Worm (Caenorhabditis elegans) whole organism, early embryonic: ENCODE results near the gene rga-4.

Experiments
- F13C5.2 ChIP-seq: sonication (generic microtip); optimal IDR thresholded peaks from 2 replicates; lab custom pipeline; 2017; ENCODE audit warnings: mild to moderate bottlenecking, missing genetic modification characterization, inconsistent platforms, missing compliant biosample characterization
- aly-1 ChIP-seq: sonication (generic microtip); optimal IDR thresholded peaks from 2 replicates; lab custom pipeline; 2016; ENCODE audit warnings: missing genetic modification characterization, missing compliant biosample characterization
- ama-1 ChIP-seq: fragments of 150-350 bp; optimal IDR thresholded peaks from 2 replicates; lab custom pipeline; 2014
- ceh-13 ChIP-seq: fragments of 200-800 bp; sonication (Bioruptor generic); optimal IDR thresholded peaks from 2 replicates; lab custom pipeline; 2018; ENCODE audit warnings: mild to moderate bottlenecking, missing genetic modification characterization, missing compliant biosample characterization
- ceh-36 ChIP-seq: sonication (generic microtip); optimal IDR thresholded peaks from 2 replicates; lab custom pipeline; 2016; ENCODE audit warnings: missing genetic modification characterization, inconsistent platforms, missing compliant biosample characterization
- flt-1 ChIP-seq: fragments of 200-800 bp; sonication (Bioruptor generic); IDR thresholded peaks from 2 replicates; pipeline ENCODE4 v1.3.6; 2022; ENCODE audit warnings: missing genetic modification characterization, missing compliant biosample characterization
- hmg-4 ChIP-seq: fragments of 200-800 bp; sonication (Bioruptor generic); optimal IDR thresholded peaks from 2 replicates; lab custom pipeline; 2018; ENCODE audit warnings: mild to moderate bottlenecking, missing genetic modification characterization, missing compliant biosample characterization
- pes-1 ChIP-seq: fragments of 200-800 bp; sonication (Bioruptor generic); IDR thresholded peaks from 2 replicates; pipeline ENCODE4 v1.3.6; 2022; ENCODE audit warnings: missing genetic modification reagents, missing genetic modification characterization, missing compliant biosample characterization
- scrt-1 ChIP-seq: fragments of 200-800 bp; sonication (Bioruptor generic); IDR thresholded peaks from 2 replicates; pipeline ENCODE4 v1.3.6; 2022; ENCODE audit warnings: missing genetic modification characterization, missing compliant biosample characterization
- sea-1 ChIP-seq: fragments of 200-800 bp; sonication (Bioruptor generic); conservative IDR thresholded peaks from 2 replicates; pipeline ENCODE4 v1.3.6; 2022; ENCODE audit warnings: missing genetic modification characterization, missing compliant biosample characterization
- tbx-37 ChIP-seq: fragments of 200-800 bp; sonication (Bioruptor generic); conservative IDR thresholded peaks from 2 replicates; pipeline ENCODE4 v1.3.6; 2022; ENCODE audit warnings: missing genetic modification reagents, missing genetic modification characterization, missing compliant biosample characterization
- tra-4 ChIP-seq: sonication (generic microtip); optimal IDR thresholded peaks from 2 replicates; lab custom pipeline; 2017; ENCODE audit warnings: missing genetic modification characterization, missing compliant biosample characterization

DNA sequence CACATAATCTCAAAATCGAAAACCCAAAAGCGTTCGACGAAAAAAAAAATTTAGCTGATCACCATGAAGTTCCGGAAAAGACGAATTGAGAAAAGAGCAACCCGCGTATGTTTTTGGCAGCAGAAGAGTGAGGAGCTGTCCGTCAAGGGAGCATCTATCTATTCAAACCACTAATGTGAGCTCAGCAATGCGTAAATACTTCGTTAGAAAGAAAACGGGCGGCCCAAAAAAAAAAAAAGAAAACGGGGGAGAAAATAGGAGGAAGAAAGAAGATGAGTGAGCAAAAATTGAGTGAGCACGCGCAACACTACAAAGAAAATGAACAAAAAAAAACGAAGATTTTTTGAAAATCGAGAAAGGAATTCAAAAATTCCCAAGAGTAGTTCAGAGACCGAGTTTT, 18.7 kb downstream of the rga-4 start:
- TF ChIP-seq F13C5.2 (no peak), ceh-36 (tag; lab: Kevin White, UChicago) (no peak), ama-1 (lab: Kevin White, UChicago) (no peak), tra-4 (tag; lab: Kevin White, UChicago) (no peak), hmg-4 (GFP tag; lab: Kevin White, UChicago) (no peak), tbx-37 (GFP tag; lab: Robert Waterston, UW) (no peak), ceh-13 (GFP tag; lab: Kevin White, UChicago) (no peak), flt-1 (no peak), scrt-1 (GFP tag; lab: Robert Waterston, UW) (no peak), sea-1 (GFP tag; lab: Robert Waterston, UW) (no peak), pes-1 (no peak), aly-1 (tag; lab: Kevin White, UChicago) (no peak)
